Worm (Caenorhabditis elegans) whole organism, L4/young adult: ENCODE results near the gene inx-3.

Experiments used
- W03F9.2 ChIP-seq: fragments of 150-350 bp; optimal IDR thresholded peaks from 2 replicates; lab custom pipeline; 2014; ENCODE audit warnings: missing biosample characterization, missing genetic modification characterization
- dao-5 ChIP-seq: sonication (generic microtip); optimal IDR thresholded peaks from 2 replicates; lab custom pipeline; 2016; ENCODE audit warnings: missing genotype, missing genetic modification characterization, moderate library complexity, missing compliant biosample characterization
- him-1 ChIP-seq: sonication (generic microtip); optimal IDR thresholded peaks from 2 replicates; lab custom pipeline; 2016; ENCODE audit warnings: missing genotype, missing genetic modification reagents, missing genetic modification characterization, missing compliant biosample characterization

DNA sequence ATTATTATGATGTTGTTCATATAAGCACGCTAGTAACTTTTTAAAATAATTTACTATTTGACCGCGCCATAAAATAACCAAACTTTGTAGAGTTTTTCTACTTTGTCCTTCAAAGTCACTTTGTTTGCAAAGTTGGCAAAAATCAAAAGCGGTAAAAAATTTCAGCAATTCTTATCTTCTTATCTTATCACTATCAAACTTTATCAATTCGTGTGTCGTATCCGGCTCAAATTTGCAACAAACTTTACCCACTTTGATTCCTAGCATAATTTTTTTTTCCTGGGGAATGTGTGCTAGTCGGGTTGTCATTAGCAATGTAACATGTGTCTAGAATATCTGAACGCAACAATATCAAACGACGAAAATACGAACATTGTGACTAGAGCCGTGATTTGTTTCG is 10.2 kb upstream of the inx-3 start:
- TF ChIP-seq him-1 (tag; lab: Kevin White, UChicago) (no peak), dao-5 (tag; lab: Kevin White, UChicago) (no peak), W03F9.2 (tag; lab: Kevin White, UChicago) (no peak)
